Worm (Caenorhabditis elegans): ENCODE results near the gene acr-7.

acr-7 gene

ce11 chrII:7849697-7850096 is at the start of gene acr-7:
Gene acr-7 (minus strand): TSS chrII:7849797.
- no peak for TF ChIP-seq ztf-29 (GFP tag; IDR thresholded peaks at IDR 0.05)
- no peak for TF ChIP-seq tab-1 (GFP tag; IDR thresholded peaks at IDR 0.05)
- TF ChIP-seq med-1 (GFP tag; optimal IDR thresholded peaks at IDR 0.05; ENCODE audit: insufficient read depth) = no peak
- no peak for TF ChIP-seq cog-1 (tag; optimal IDR thresholded peaks at IDR 0.05)

ce11 chrII:7895190-7895589 is 45.6 kb upstream of the acr-7 start:
- no peak for TF ChIP-seq T22C8.4 (GFP tag; IDR thresholded peaks at IDR 0.05)
- TF ChIP-seq klf-2 (GFP tag; conservative IDR thresholded peaks at IDR 0.05) = no peak
- TF ChIP-seq ref-1 (GFP tag; conservative IDR thresholded peaks at IDR 0.05) = no peak
- TF ChIP-seq ztf-29 (GFP tag; IDR thresholded peaks at IDR 0.05) = no peak
- TF ChIP-seq cog-1 (tag; optimal IDR thresholded peaks at IDR 0.05) = no peak
- no peak for TF ChIP-seq tab-1 (GFP tag; IDR thresholded peaks at IDR 0.05)
- no peak for TF ChIP-seq ztf-23 (GFP tag; IDR thresholded peaks at IDR 0.05)
- TF ChIP-seq med-1 (GFP tag; optimal IDR thresholded peaks at IDR 0.05; ENCODE audit: insufficient read depth) = no peak
- no peak for TF ChIP-seq flt-1 (GFP tag; IDR thresholded peaks at IDR 0.05)

ce11 chrII:7893648-7894047 is 44.1 kb upstream of the acr-7 start:
- TF ChIP-seq klf-2 (GFP tag; conservative IDR thresholded peaks at IDR 0.05) = no peak
- no peak for TF ChIP-seq med-1 (GFP tag; optimal IDR thresholded peaks at IDR 0.05; ENCODE audit: insufficient read depth)
- TF ChIP-seq T22C8.4 (GFP tag; IDR thresholded peaks at IDR 0.05) = no peak

- no peak for TF ChIP-seq ref-1 (GFP tag; conservative IDR thresholded peaks at IDR 0.05)
- no peak for TF ChIP-seq ztf-23 (GFP tag; IDR thresholded peaks at IDR 0.05)
- TF ChIP-seq T22C8.4 (GFP tag; IDR thresholded peaks at IDR 0.05) = no peak
- no peak for TF ChIP-seq cog-1 (tag; optimal IDR thresholded peaks at IDR 0.05)
- TF ChIP-seq tab-1 (GFP tag; IDR thresholded peaks at IDR 0.05) = no peak
- no peak for TF ChIP-seq med-1 (GFP tag; optimal IDR thresholded peaks at IDR 0.05; ENCODE audit: insufficient read depth)
- TF ChIP-seq klf-2 (GFP tag; conservative IDR thresholded peaks at IDR 0.05) = no peak
- TF ChIP-seq ztf-29 (GFP tag; IDR thresholded peaks at IDR 0.05) = no peak
- no peak for TF ChIP-seq flt-1 (GFP tag; IDR thresholded peaks at IDR 0.05)
Observed at ce11 chrII:7892761-7893272, 43.2 kb upstream of the acr-7 start, which contains the start of gene ptc-1. Gene ptc-1 (plus strand): TSS chrII:7893222.

- no peak for TF ChIP-seq T22C8.4 (GFP tag; IDR thresholded peaks at IDR 0.05)
- no peak for TF ChIP-seq tab-1 (GFP tag; IDR thresholded peaks at IDR 0.05)
- no peak for TF ChIP-seq ztf-29 (GFP tag; IDR thresholded peaks at IDR 0.05)
- TF ChIP-seq cog-1 (tag; optimal IDR thresholded peaks at IDR 0.05) = no peak
- TF ChIP-seq ztf-23 (GFP tag; IDR thresholded peaks at IDR 0.05) = 0 out of 2 replicates have a peak, but pooled peaks have one; percentile 54
- TF ChIP-seq ref-1 (GFP tag; conservative IDR thresholded peaks at IDR 0.05) = no peak
- 0 out of 2 replicates have a peak, but pooled peaks have one; percentile 63 for TF ChIP-seq flt-1 (GFP tag; IDR thresholded peaks at IDR 0.05)
- no peak for TF ChIP-seq klf-2 (GFP tag; conservative IDR thresholded peaks at IDR 0.05)
Observed at ce11 chrII:7891869-7892615, 42.4 kb upstream of the acr-7 start.

ce11 chrII:7889321-7889720 is 39.7 kb upstream of the acr-7 start:
- no peak for TF ChIP-seq med-1 (GFP tag; optimal IDR thresholded peaks at IDR 0.05; ENCODE audit: insufficient read depth)
- no peak for TF ChIP-seq ztf-23 (GFP tag; IDR thresholded peaks at IDR 0.05)
- no peak for TF ChIP-seq ref-1 (GFP tag; conservative IDR thresholded peaks at IDR 0.05)
- TF ChIP-seq flt-1 (GFP tag; IDR thresholded peaks at IDR 0.05) = no peak
- TF ChIP-seq klf-2 (GFP tag; conservative IDR thresholded peaks at IDR 0.05) = no peak
- TF ChIP-seq ztf-29 (GFP tag; IDR thresholded peaks at IDR 0.05) = no peak
- TF ChIP-seq cog-1 (tag; optimal IDR thresholded peaks at IDR 0.05) = no peak
- TF ChIP-seq tab-1 (GFP tag; IDR thresholded peaks at IDR 0.05) = no peak
- TF ChIP-seq T22C8.4 (GFP tag; IDR thresholded peaks at IDR 0.05) = no peak

- TF ChIP-seq ref-1 (GFP tag; conservative IDR thresholded peaks at IDR 0.05) = no peak
- TF ChIP-seq flt-1 (GFP tag; IDR thresholded peaks at IDR 0.05) = no peak
- TF ChIP-seq med-1 (GFP tag; optimal IDR thresholded peaks at IDR 0.05; ENCODE audit: insufficient read depth) = no peak
- TF ChIP-seq cog-1 (tag; optimal IDR thresholded peaks at IDR 0.05) = no peak
- no peak for TF ChIP-seq T22C8.4 (GFP tag; IDR thresholded peaks at IDR 0.05)
- no peak for TF ChIP-seq ztf-29 (GFP tag; IDR thresholded peaks at IDR 0.05)
- no peak for TF ChIP-seq tab-1 (GFP tag; IDR thresholded peaks at IDR 0.05)
Observed at ce11 chrII:7888759-7889158, 39.2 kb upstream of the acr-7 start.

- no peak for TF ChIP-seq ztf-23 (GFP tag; IDR thresholded peaks at IDR 0.05)
- no peak for TF ChIP-seq med-1 (GFP tag; optimal IDR thresholded peaks at IDR 0.05; ENCODE audit: insufficient read depth)
- TF ChIP-seq flt-1 (GFP tag; IDR thresholded peaks at IDR 0.05) = no peak
- TF ChIP-seq ref-1 (GFP tag; conservative IDR thresholded peaks at IDR 0.05) = no peak
Observed at ce11 chrII:7887295-7887694, 37.7 kb upstream of the acr-7 start.

- TF ChIP-seq klf-2 (GFP tag; conservative IDR thresholded peaks at IDR 0.05) (no peak), T22C8.4 (GFP tag; IDR thresholded peaks at IDR 0.05) (no peak), cog-1 (tag; optimal IDR thresholded peaks at IDR 0.05) (no peak), ztf-23 (GFP tag; IDR thresholded peaks at IDR 0.05) (no peak), ref-1 (GFP tag; conservative IDR thresholded peaks at IDR 0.05) (no peak), flt-1 (GFP tag; IDR thresholded peaks at IDR 0.05) (no peak)
Observed at ce11 chrII:7884898-7885297, 35.3 kb upstream of the acr-7 start.

- TF ChIP-seq klf-2 (GFP tag; conservative IDR thresholded peaks at IDR 0.05) (peak; percentile 52; the same call in 1 of the 2 replicates), ztf-23 (GFP tag; IDR thresholded peaks at IDR 0.05) (peak; percentile 66; the same call in 1 of the 2 replicates)
Observed at ce11 chrII:7883163-7883562, 33.6 kb upstream of the acr-7 start.
